Fruit fly (Drosophila melanogaster): ENCODE results near the gene CG32641.

CG32641 gene

DNA sequence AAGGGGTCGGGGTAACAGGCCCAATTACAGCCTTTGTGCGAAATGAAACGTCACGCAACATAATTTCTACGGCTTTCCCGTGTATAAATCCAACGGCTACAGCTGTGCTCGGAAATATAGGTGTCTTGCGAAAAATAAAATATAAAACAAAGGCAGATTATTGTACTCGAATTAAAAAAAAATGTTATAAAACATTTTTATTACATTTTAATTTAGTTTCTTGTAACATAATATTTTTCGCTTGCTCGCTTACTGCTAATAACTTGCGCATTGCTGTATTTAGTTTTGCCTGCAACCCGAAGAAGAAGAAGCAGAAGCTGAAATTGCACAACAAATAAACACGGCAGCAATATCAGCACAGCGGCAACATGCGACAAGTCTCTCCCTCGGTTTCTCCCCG, 41.2 kb upstream of the CG32641 start:
- TF ChIP-seq phol (tag; optimal IDR thresholded peaks at IDR 0.05): peak; percentile 51
- TF ChIP-seq CG15011 (GFP tag; optimal IDR thresholded peaks at IDR 0.05): no peak
- no peak for TF ChIP-seq CkIIα-i1 (GFP tag; IDR thresholded peaks at IDR 0.05)
- TF ChIP-seq cato (GFP tag; optimal IDR thresholded peaks at IDR 0.05; ENCODE audit: borderline replicate concordance): no peak
- TF ChIP-seq maf-S (GFP tag; optimal IDR thresholded peaks at IDR 0.05): no peak
- peak; percentile 18 for TF ChIP-seq CG30403 (GFP tag; optimal IDR thresholded peaks at IDR 0.05)
- TF ChIP-seq klu (GFP tag; IDR thresholded peaks at IDR 0.05): no peak
- TF ChIP-seq CG3065 (GFP tag; optimal IDR thresholded peaks at IDR 0.05): no peak
- TF ChIP-seq Hr51 (GFP tag; optimal IDR thresholded peaks at IDR 0.05): peak in 1 of 2 experiments; percentile 78
- peak; percentile 67 for TF ChIP-seq CG11504 (tag; optimal IDR thresholded peaks at IDR 0.05)
- no peak for TF ChIP-seq CG1233 (GFP tag; optimal IDR thresholded peaks at IDR 0.05)
- TF ChIP-seq CTCF (GFP tag; optimal IDR thresholded peaks at IDR 0.05): no peak
- no peak for TF ChIP-seq sug (tag; optimal IDR thresholded peaks at IDR 0.05)
- TF ChIP-seq ssp (GFP tag; IDR thresholded peaks at IDR 0.05): no peak
- no peak for TF ChIP-seq CG4424 (GFP tag; optimal IDR thresholded peaks at IDR 0.05)
- no peak for TF ChIP-seq trh (GFP tag; optimal IDR thresholded peaks at IDR 0.05)
- no peak for TF ChIP-seq CG13894 (tag; optimal IDR thresholded peaks at IDR 0.05)
- no peak for TF ChIP-seq BtbVII (GFP tag; optimal IDR thresholded peaks at IDR 0.05)
- no peak for TF ChIP-seq CG7357 (GFP tag; IDR thresholded peaks at IDR 0.05)
- peak; percentile 10 for TF ChIP-seq CG5180 (GFP tag; optimal IDR thresholded peaks at IDR 0.05)
- no peak for TF ChIP-seq CG8478 (optimal IDR thresholded peaks at IDR 0.05)
- TF ChIP-seq CG16813 (GFP tag; IDR thresholded peaks at IDR 0.05; ENCODE audit: partially characterized antibody): no peak
- TF ChIP-seq da (GFP tag; optimal IDR thresholded peaks at IDR 0.05): no peak
- no peak for TF ChIP-seq CG17612 (GFP tag; IDR thresholded peaks at IDR 0.05)
- TF ChIP-seq NC2α (GFP tag; optimal IDR thresholded peaks at IDR 0.05): no peak
- TF ChIP-seq Pdp1 (GFP tag; optimal IDR thresholded peaks at IDR 0.05): peak in 1 of 2 experiments; percentile 21
- peak; percentile 40 for TF ChIP-seq CG18262 (tag; optimal IDR thresholded peaks at IDR 0.05)
- no peak for TF ChIP-seq Tbp (GFP tag; optimal IDR thresholded peaks at IDR 0.05)
- TF ChIP-seq ttk (GFP tag; IDR thresholded peaks at IDR 0.05): 0 out of 2 replicates have a peak, but pooled peaks have one; percentile 17
- TF ChIP-seq cad (GFP tag; optimal IDR thresholded peaks at IDR 0.05): no peak
- no peak for TF ChIP-seq pan (optimal IDR thresholded peaks at IDR 0.05)
- peak in 1 of 2 experiments; percentile 33 for TF ChIP-seq pan (GFP tag; optimal IDR thresholded peaks at IDR 0.05 in 1 of 2, IDR thresholded peaks at IDR 0.05 in 1 of 2)
- no peak for TF ChIP-seq CG9797 (GFP tag; optimal IDR thresholded peaks at IDR 0.05)
- TF ChIP-seq fd102C (GFP tag; optimal IDR thresholded peaks at IDR 0.05): peak; percentile 10
- TF ChIP-seq fd64A (GFP tag; optimal IDR thresholded peaks at IDR 0.05): no peak
- no peak for TF ChIP-seq CG3726 (GFP tag; IDR thresholded peaks at IDR 0.05)
- TF ChIP-seq ap (GFP tag; IDR thresholded peaks at IDR 0.05): no peak
- TF ChIP-seq ERR (GFP tag; optimal IDR thresholded peaks at IDR 0.05): no peak
- TF ChIP-seq Ets65A (GFP tag): no peak
- no peak for TF ChIP-seq CG14710 (tag; optimal IDR thresholded peaks at IDR 0.05)
- TF ChIP-seq ems (GFP tag; optimal IDR thresholded peaks at IDR 0.05): no peak
- no peak for TF ChIP-seq Dfd (GFP tag; optimal IDR thresholded peaks at IDR 0.05)
- TF ChIP-seq CHES-1-like (GFP tag; optimal IDR thresholded peaks at IDR 0.05): no peak
- TF ChIP-seq Myb (GFP tag; optimal IDR thresholded peaks at IDR 0.05): no peak
- peak; percentile 37 for TF ChIP-seq slbo (GFP tag; IDR thresholded peaks at IDR 0.05)
- TF ChIP-seq CG7928 (GFP tag; optimal IDR thresholded peaks at IDR 0.05): no peak
- no peak for TF ChIP-seq CG12299 (tag; optimal IDR thresholded peaks at IDR 0.05)
- TF ChIP-seq cas (GFP tag; IDR thresholded peaks at IDR 0.05): no peak
- TF ChIP-seq fu2 (GFP tag; optimal IDR thresholded peaks at IDR 0.05): no peak
- TF ChIP-seq CG15601 (tag; optimal IDR thresholded peaks at IDR 0.05): no peak
- TF ChIP-seq CG7963 (GFP tag; IDR thresholded peaks at IDR 0.05; ENCODE audit: partially characterized antibody): no peak
- no peak for TF ChIP-seq zen2 (GFP tag; IDR thresholded peaks at IDR 0.05; ENCODE audit: partially characterized antibody)
- TF ChIP-seq Oaz (GFP tag; IDR thresholded peaks at IDR 0.05): no peak

All from whole organism, embryonic.